Worm (Caenorhabditis elegans) whole organism, L3 larva: Measurements from ENCODE around the gene C33D9.10.

Experiments used
- R02D3.7 ChIP-seq: fragments of 150-350 bp; optimal IDR thresholded peaks from 2 replicates; lab custom pipeline; 2014; ENCODE audit warnings: missing biosample characterization, missing genetic modification characterization
- ZK546.5 ChIP-seq: sonication (generic microtip); optimal IDR thresholded peaks from 2 replicates; lab custom pipeline; 2017; ENCODE audit warnings: missing biosample characterization, missing genetic modification characterization
- ama-1 ChIP-seq: fragments of 150-350 bp; optimal IDR thresholded peaks from 2 replicates; lab custom pipeline; 2018
- ceh-82 ChIP-seq: fragments of 150-350 bp; optimal IDR thresholded peaks from 2 replicates; lab custom pipeline; 2014; ENCODE audit warnings: missing biosample characterization, missing genetic modification characterization
- egl-27 ChIP-seq: sonication (generic microtip); optimal IDR thresholded peaks from 4 replicates; lab custom pipeline; 2017; ENCODE audit warnings: missing biosample characterization, missing genetic modification reagents, missing genetic modification characterization
- elt-1 ChIP-seq: fragments of 150-350 bp; optimal IDR thresholded peaks from 2 replicates; lab custom pipeline; 2014; ENCODE audit warnings: missing biosample characterization, missing genetic modification characterization
- fkh-10 ChIP-seq: sonication (generic microtip); optimal IDR thresholded peaks from 2 replicates; lab custom pipeline; 2017; ENCODE audit warnings: missing biosample characterization, missing genetic modification reagents, missing genetic modification characterization
- mdl-1 ChIP-seq: fragments of 150-350 bp; optimal IDR thresholded peaks from 2 replicates; lab custom pipeline; 2014; ENCODE audit warnings: missing biosample characterization, missing genetic modification characterization
- nhr-11 ChIP-seq: fragments of 150-350 bp; optimal IDR thresholded peaks from 2 replicates; lab custom pipeline; 2014; ENCODE audit warnings: missing biosample characterization, missing genetic modification characterization
- nhr-237 ChIP-seq: fragments of 150-350 bp; optimal IDR thresholded peaks from 2 replicates; lab custom pipeline; 2014; ENCODE audit warnings: missing biosample characterization, missing genetic modification characterization
- nhr-25 ChIP-seq: sonication (generic microtip); optimal IDR thresholded peaks from 2 replicates; lab custom pipeline; 2017; ENCODE audit warnings: missing biosample characterization, missing genetic modification characterization
- sea-2 ChIP-seq: fragments of 150-350 bp; sonication (generic microtip); optimal IDR thresholded peaks from 4 replicates; lab custom pipeline; 2014; ENCODE audit warnings: missing biosample characterization, missing genetic modification reagents, missing genetic modification characterization
- ztf-11 ChIP-seq: fragments of 150-350 bp; optimal IDR thresholded peaks from 2 replicates; lab custom pipeline; 2014; ENCODE audit warnings: missing biosample characterization, missing genetic modification characterization

DNA sequence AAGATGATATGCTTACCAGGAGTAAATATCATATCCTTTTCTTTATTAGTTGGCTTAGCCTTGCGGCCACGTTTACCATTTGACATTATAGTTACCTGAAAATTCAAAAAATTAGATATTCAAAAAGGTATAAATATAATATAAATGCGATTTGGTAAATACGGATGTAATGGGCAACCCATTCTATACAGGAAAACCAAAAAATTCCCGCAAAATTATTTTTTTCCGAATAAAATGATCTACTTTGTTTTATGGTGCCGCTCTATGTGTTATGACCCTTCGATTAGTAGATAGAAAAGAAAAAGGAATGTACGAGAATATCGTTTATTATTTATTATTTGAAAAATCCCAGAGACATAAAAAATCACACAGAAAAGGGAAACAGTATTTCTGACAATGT lies 33.2 kb downstream of the C33D9.10 start, which contains the start of gene elli-1:
- no peak for TF ChIP-seq egl-27
- no peak for TF ChIP-seq ama-1 (lab: Kevin White, UChicago)
- no peak for TF ChIP-seq ZK546.5 (tag; lab: Kevin White, UChicago)
- no peak for TF ChIP-seq mdl-1
- TF ChIP-seq ceh-82, result no peak
- no peak for TF ChIP-seq sea-2 (GFP tag; lab: Kevin White, UChicago)
- no peak for TF ChIP-seq nhr-11 (tag; lab: Kevin White, UChicago)
- no peak for TF ChIP-seq nhr-237 (tag; lab: Kevin White, UChicago)
- no peak for TF ChIP-seq nhr-25 (tag; lab: Kevin White, UChicago)
- no peak for TF ChIP-seq ztf-11 (tag; lab: Kevin White, UChicago)
- no peak for TF ChIP-seq fkh-10 (GFP tag; lab: Kevin White, UChicago)
- TF ChIP-seq R02D3.7, result no peak
- no peak for TF ChIP-seq elt-1 (tag; lab: Kevin White, UChicago)
